Fruit fly (Drosophila melanogaster) whole organism, embryonic: ENCODE data around the gene mldr.

Experiments used
- Asciz ChIP-seq: fragments of 200-800 bp; sonication (Bioruptor generic); optimal IDR thresholded peaks from 2 replicates; lab custom pipeline; 2017; ENCODE audit warnings: missing biosample characterization, mild to moderate bottlenecking, missing genetic modification characterization, missing genetic modification reagents
- CG10267 ChIP-seq: fragments of 200-800 bp; sonication (Bioruptor generic); optimal IDR thresholded peaks from 2 replicates; lab custom pipeline; 2018; ENCODE audit warnings: missing biosample characterization, mild to moderate bottlenecking, missing genetic modification characterization, moderate library complexity
- CG11504 ChIP-seq: fragments of 200-800 bp; sonication (Bioruptor generic); optimal IDR thresholded peaks from 3 replicates; lab custom pipeline; 2019; ENCODE audit warnings: missing biosample characterization, mild to moderate bottlenecking, missing genetic modification characterization, moderate library complexity
- CG12769 ChIP-seq: fragments of 200-800 bp; sonication (Bioruptor generic); optimal IDR thresholded peaks from 2 replicates; lab custom pipeline; 2019; ENCODE audit warnings: missing biosample characterization, mild to moderate bottlenecking, missing genetic modification characterization, moderate library complexity
- CG15269 ChIP-seq: fragments of 200-800 bp; sonication (Bioruptor generic); optimal IDR thresholded peaks from 2 replicates; lab custom pipeline; 2018; ENCODE audit warnings: missing biosample characterization, mild to moderate bottlenecking, missing genetic modification characterization, moderate library complexity
- CG16813 ChIP-seq: fragments of 200-800 bp; sonication (Bioruptor generic); IDR thresholded peaks from 3 replicates; pipeline ENCODE4 v1.3.6; 2022; ENCODE audit warnings: missing biosample characterization, missing genetic modification characterization; ENCODE audit not compliant: partially characterized antibody
- CG17385 ChIP-seq: fragments of 200-800 bp; sonication (Bioruptor generic); optimal IDR thresholded peaks from 3 replicates; lab custom pipeline; 2018; ENCODE audit warnings: missing biosample characterization, mild to moderate bottlenecking, missing genetic modification characterization
- CG1832 ChIP-seq: fragments of 200-800 bp; sonication (Bioruptor generic); optimal IDR thresholded peaks from 2 replicates; lab custom pipeline; 2017; ENCODE audit warnings: missing biosample characterization, mild to moderate bottlenecking, missing genetic modification characterization, inconsistent platforms
- CG18476 ChIP-seq: fragments of 200-800 bp; sonication (Bioruptor generic); optimal IDR thresholded peaks from 2 replicates; lab custom pipeline; 2016; ENCODE audit warnings: missing biosample characterization, mild to moderate bottlenecking, missing genetic modification characterization
- CG2712 ChIP-seq: fragments of 200-800 bp; optimal IDR thresholded peaks from 3 replicates; lab custom pipeline; 2019; ENCODE audit warnings: missing biosample characterization, mild to moderate bottlenecking, missing genetic modification characterization, moderate library complexity
- CG32532 ChIP-seq: fragments of 200-800 bp; sonication (Bioruptor generic); IDR thresholded peaks from 2 replicates; pipeline ENCODE4 v1.3.6; 2022; ENCODE audit warnings: missing biosample characterization, missing genetic modification characterization
- CG33557 ChIP-seq: fragments of 200-800 bp; sonication (Bioruptor generic); optimal IDR thresholded peaks from 2 replicates; lab custom pipeline; 2019; ENCODE audit warnings: missing biosample characterization, mild to moderate bottlenecking, missing genetic modification characterization, moderate library complexity
- CG4404 ChIP-seq: fragments of 200-800 bp; sonication (Bioruptor generic); IDR thresholded peaks from 2 replicates; pipeline ENCODE4 v1.3.6; 2022; ENCODE audit warnings: missing biosample characterization, missing genetic modification characterization
- CG4424 ChIP-seq: fragments of 200-800 bp; sonication (Bioruptor generic); optimal IDR thresholded peaks from 3 replicates; lab custom pipeline; 2016; ENCODE audit warnings: missing biosample characterization, missing genetic modification characterization
- CG7745 ChIP-seq: fragments of 200-800 bp; sonication (Bioruptor generic); optimal IDR thresholded peaks from 2 replicates; lab custom pipeline; 2018; ENCODE audit warnings: missing biosample characterization, mild to moderate bottlenecking, missing genetic modification characterization, moderate library complexity
- CG8290 ChIP-seq, 3 experiments: fragments of 200-800 bp; sonication (Bioruptor generic); optimal IDR thresholded peaks; 2 replicates each; lab custom pipeline; 2016 to 2019; ENCODE audit warnings: missing biosample characterization in 3 of 3, missing genetic modification characterization in 3 of 3, mild to moderate bottlenecking in 2 of 3, moderate library complexity in 1 of 3
- D19A ChIP-seq: fragments of 200-800 bp; optimal IDR thresholded peaks from 3 replicates; lab custom pipeline; 2019; ENCODE audit warnings: missing biosample characterization, mild to moderate bottlenecking, missing genetic modification characterization, moderate library complexity
- Dref ChIP-seq: fragments of 200-800 bp; sonication (Bioruptor generic); IDR thresholded peaks from 2 replicates; pipeline ENCODE4 v1.3.6; 2022; ENCODE audit warnings: missing biosample characterization, missing genetic modification characterization
- E2f1 ChIP-seq: fragments of 200-800 bp; sonication (Bioruptor generic); IDR thresholded peaks from 2 replicates; pipeline ENCODE4 v1.3.6; 2022; ENCODE audit warnings: missing biosample characterization, missing genetic modification characterization
- Eip74EF ChIP-seq, 2 experiments: fragments of 200-800 bp in 1 of 2; fragments of >200 bp in 1 of 2; sonication (Bioruptor generic) in 1 of 2; optimal IDR thresholded peaks; 2 replicates each; lab custom pipeline; 2017 to 2019; ENCODE audit warnings: missing biosample characterization in 2 of 2, missing genetic modification characterization in 2 of 2, mild to moderate bottlenecking in 1 of 2, moderate library complexity in 1 of 2
- HHEX ChIP-seq: fragments of 200-800 bp; sonication (Bioruptor generic); optimal IDR thresholded peaks from 3 replicates; lab custom pipeline; 2017; ENCODE audit warnings: missing biosample characterization, mild to moderate bottlenecking, missing genetic modification characterization, missing genetic modification reagents
- HLH4C ChIP-seq: fragments of 200-800 bp; sonication (Bioruptor generic); IDR thresholded peaks from 3 replicates; pipeline ENCODE4 v1.3.6; 2022; ENCODE audit warnings: missing biosample characterization, missing genetic modification characterization; ENCODE audit not compliant: partially characterized antibody
- Hr51 ChIP-seq, 2 experiments: fragments of 200-800 bp; sonication (Bioruptor generic); optimal IDR thresholded peaks; 2 replicates in 1 of 2; 3 replicates in 1 of 2; lab custom pipeline; 2016 to 2018; ENCODE audit warnings: missing biosample characterization in 2 of 2, missing genetic modification characterization in 2 of 2, mild to moderate bottlenecking in 1 of 2, moderate library complexity in 1 of 2
- Hr78 ChIP-seq, 2 experiments: fragments of 200-800 bp in 1 of 2; fragments of >200 bp in 1 of 2; sonication (Bioruptor generic) in 1 of 2; optimal IDR thresholded peaks; 2 replicates each; lab custom pipeline; 2017 to 2019; ENCODE audit warnings: missing biosample characterization in 2 of 2, missing genetic modification characterization in 2 of 2, mild to moderate bottlenecking in 1 of 2, moderate library complexity in 1 of 2
- Lhr ChIP-seq: fragments of 200-800 bp; sonication (Bioruptor generic); optimal IDR thresholded peaks from 3 replicates; lab custom pipeline; 2017; ENCODE audit warnings: mild to moderate bottlenecking, missing biosample characterization, missing genetic modification reagents, missing genetic modification characterization
- Lpt ChIP-seq: fragments of >200 bp; optimal IDR thresholded peaks from 2 replicates; lab custom pipeline; 2018; ENCODE audit warnings: missing biosample characterization, missing genetic modification characterization
- Meics ChIP-seq: fragments of 200-800 bp; sonication (Bioruptor generic); optimal IDR thresholded peaks from 2 replicates; lab custom pipeline; 2017; ENCODE audit warnings: missing biosample characterization, mild to moderate bottlenecking, missing genetic modification characterization
- NC2β ChIP-seq: fragments of 200-800 bp; sonication (Bioruptor generic); optimal IDR thresholded peaks from 2 replicates; lab custom pipeline; 2016; ENCODE audit warnings: missing biosample characterization, missing genetic modification characterization
- Poxn ChIP-seq: fragments of 200-800 bp; sonication (Bioruptor generic); IDR thresholded peaks from 2 replicates; pipeline ENCODE4 v1.3.6; 2022; ENCODE audit warnings: missing biosample characterization, missing genetic modification characterization
- Sox102F ChIP-seq: fragments of 200-800 bp; sonication (Bioruptor generic); optimal IDR thresholded peaks from 2 replicates; lab custom pipeline; 2018; ENCODE audit warnings: missing biosample characterization, mild to moderate bottlenecking, missing genetic modification characterization, moderate library complexity
- Ssrp ChIP-seq: fragments of 200-800 bp; sonication (Bioruptor generic); optimal IDR thresholded peaks from 2 replicates; lab custom pipeline; 2018; ENCODE audit warnings: missing biosample characterization, mild to moderate bottlenecking, missing genetic modification characterization, moderate library complexity
- bsh ChIP-seq, 2 experiments: fragments of 200-800 bp; sonication (Bioruptor generic); optimal IDR thresholded peaks; 2 replicates each; lab custom pipeline; 2017 to 2018; ENCODE audit warnings: mild to moderate bottlenecking in 2 of 2, missing biosample characterization in 2 of 2, missing genetic modification characterization in 2 of 2, moderate library complexity in 1 of 2
- cas ChIP-seq: fragments of 200-800 bp; sonication (Bioruptor generic); IDR thresholded peaks from 2 replicates; pipeline ENCODE4 v1.3.6; 2022; ENCODE audit warnings: missing biosample characterization, missing genetic modification characterization
- dimm ChIP-seq: fragments of 200-800 bp; sonication (Bioruptor generic); IDR thresholded peaks from 2 replicates; pipeline ENCODE4 v1.3.6; 2022; ENCODE audit warnings: missing biosample characterization, missing genetic modification characterization
- dmrt99B ChIP-seq: fragments of 200-800 bp; sonication (Bioruptor generic); optimal IDR thresholded peaks from 2 replicates; lab custom pipeline; 2018; ENCODE audit warnings: missing biosample characterization, mild to moderate bottlenecking, missing genetic modification characterization, moderate library complexity
- dysf ChIP-seq: fragments of 200-800 bp; sonication (Bioruptor generic); IDR thresholded peaks from 3 replicates; pipeline ENCODE4 v1.3.6; 2022; ENCODE audit warnings: missing biosample characterization, missing genetic modification characterization
- ems ChIP-seq: fragments of 200-800 bp; sonication (Bioruptor generic); optimal IDR thresholded peaks from 3 replicates; lab custom pipeline; 2016; ENCODE audit warnings: missing biosample characterization, missing genetic modification characterization
- h ChIP-seq: fragments of >200 bp; optimal IDR thresholded peaks from 2 replicates; lab custom pipeline; 2017
- klu ChIP-seq: fragments of 200-800 bp; sonication (Bioruptor generic); IDR thresholded peaks from 2 replicates; pipeline ENCODE4 v1.3.6; 2022; ENCODE audit warnings: missing biosample characterization, missing genetic modification characterization
- maf-S ChIP-seq: fragments of 200-800 bp; sonication (Bioruptor generic); optimal IDR thresholded peaks from 2 replicates; lab custom pipeline; 2016; ENCODE audit warnings: missing biosample characterization, missing genetic modification characterization
- mld ChIP-seq: fragments of 200-800 bp; sonication (Bioruptor generic); IDR thresholded peaks from 3 replicates; pipeline ENCODE4 v1.3.6; 2022; ENCODE audit warnings: missing biosample characterization, missing genetic modification characterization; ENCODE audit not compliant: partially characterized antibody
- nau ChIP-seq: fragments of 200-800 bp; sonication (Bioruptor generic); optimal IDR thresholded peaks from 3 replicates; lab custom pipeline; 2017; ENCODE audit warnings: missing biosample characterization, mild to moderate bottlenecking, missing genetic modification characterization, missing genetic modification reagents
- nom ChIP-seq: fragments of 200-800 bp; sonication (Bioruptor generic); optimal IDR thresholded peaks from 2 replicates; lab custom pipeline; 2017; ENCODE audit warnings: missing biosample characterization, missing genetic modification characterization, mild to moderate bottlenecking, moderate library complexity, missing genetic modification reagents
- phol ChIP-seq: fragments of 200-800 bp; sonication (Bioruptor generic); optimal IDR thresholded peaks from 3 replicates; lab custom pipeline; 2018; ENCODE audit warnings: missing biosample characterization, mild to moderate bottlenecking, missing genetic modification characterization, moderate library complexity
- row ChIP-seq: fragments of 200-800 bp; sonication (Bioruptor generic); IDR thresholded peaks from 3 replicates; pipeline ENCODE4 v1.3.6; 2022; ENCODE audit warnings: missing biosample characterization, missing genetic modification characterization
- tna ChIP-seq: fragments of 200-800 bp; sonication (Bioruptor generic); IDR thresholded peaks from 2 replicates; pipeline ENCODE4 v1.3.6; 2022; ENCODE audit warnings: missing biosample characterization, missing genetic modification characterization; ENCODE audit not compliant: partially characterized antibody
- wdn ChIP-seq: fragments of 200-800 bp; sonication (Bioruptor generic); IDR thresholded peaks from 2 replicates; pipeline ENCODE4 v1.3.6; 2022; ENCODE audit warnings: missing biosample characterization, missing genetic modification characterization

Gene mldr

dm6 chrX:6332988-6333719, 42.1 kb downstream of the mldr start:
- TF ChIP-seq dimm (GFP tag; lab: Robert Waterston, UW) (no peak), dysf (GFP tag; lab: Robert Waterston, UW) (0 out of 3 replicates have a peak, but pooled peaks have one; percentile 16), NC2β (GFP tag; lab: Kevin White, UChicago) (no peak), mld (GFP tag; lab: Robert Waterston, UW) (no peak), Sox102F (GFP tag; lab: Kevin White, UChicago) (peak; percentile 22), bsh (GFP tag; optimal IDR thresholded peaks at IDR 0.05; lab: Kevin White, UChicago) (peak; percentile 5 to 28), CG1832 (peak; percentile 17), phol (tag; lab: Kevin White, UChicago) (peak; percentile 2), CG2712 (peak; percentile 1), Eip74EF (GFP tag; optimal IDR thresholded peaks at IDR 0.05; lab: Kevin White, UChicago) (peak in 1 of 2 experiments; percentile 26), klu (GFP tag; lab: Robert Waterston, UW) (no peak), Hr51 (GFP tag; optimal IDR thresholded peaks at IDR 0.05; lab: Kevin White, UChicago) (no peak), Lhr (GFP tag; lab: Kevin White, UChicago) (no peak), maf-S (GFP tag; lab: Kevin White, UChicago) (no peak), row (GFP tag; lab: Robert Waterston, UW) (peak; percentile 39; the same call in 2 of the 3 replicates), CG7745 (no peak), ems (no peak), nom (GFP tag; lab: Kevin White, UChicago) (peak; percentile 12), CG8290 (GFP tag; optimal IDR thresholded peaks at IDR 0.05; lab: Kevin White, UChicago) (no peak), CG8290 (tag; optimal IDR thresholded peaks at IDR 0.05; lab: Kevin White, UChicago) (peak in 1 of 2 experiments; percentile 18), tna (GFP tag; lab: Robert Waterston, UW) (no peak), wdn (GFP tag; lab: Robert Waterston, UW) (no peak), cas (no peak), HLH4C (no peak), CG4424 (GFP tag; lab: Kevin White, UChicago) (no peak), Dref (GFP tag; lab: Robert Waterston, UW) (no peak), CG12769 (tag; lab: Kevin White, UChicago) (peak; percentile 6), Ssrp (tag; lab: Kevin White, UChicago) (peak; percentile 7), Poxn (GFP tag; lab: Robert Waterston, UW) (no peak), CG15269 (tag; lab: Kevin White, UChicago) (peak; percentile 12), Meics (GFP tag; lab: Kevin White, UChicago) (no peak), HHEX (GFP tag; lab: Kevin White, UChicago) (no peak), h (lab: Kevin White, UChicago) (no peak), CG16813 (no peak), CG10267 (tag; lab: Kevin White, UChicago) (no peak), E2f1 (GFP tag; lab: Robert Waterston, UW) (no peak), CG33557 (GFP tag; lab: Kevin White, UChicago) (no peak), CG17385 (GFP tag; lab: Kevin White, UChicago) (no peak), CG11504 (peak; percentile 26), D19A (tag; lab: Kevin White, UChicago) (peak; percentile 6), dmrt99B (peak; percentile 28), CG4404 (GFP tag; lab: Robert Waterston, UW) (no peak), CG18476 (GFP tag; lab: Kevin White, UChicago) (no peak), CG32532 (GFP tag; lab: Robert Waterston, UW) (no peak), nau (GFP tag; lab: Kevin White, UChicago) (no peak), Hr78 (GFP tag; optimal IDR thresholded peaks at IDR 0.05; lab: Kevin White, UChicago) (peak in 1 of 2 experiments; percentile 76), Lpt (GFP tag; lab: Kevin White, UChicago) (no peak), Asciz (GFP tag; lab: Kevin White, UChicago) (no peak)
